Worm (Caenorhabditis elegans) whole organism, young adult: ENCODE data around the gene F47E1.1.

Experiments used
- B0019.2 ChIP-seq: fragments of 200-800 bp; sonication (Bioruptor generic); conservative IDR thresholded peaks from 2 replicates; pipeline ENCODE4 v1.3.6; 2022; ENCODE audit warnings: missing genetic modification reagents, missing genetic modification characterization, missing compliant biosample characterization
- B0261.1 ChIP-seq: sonication (generic microtip); optimal IDR thresholded peaks from 2 replicates; lab custom pipeline; 2016; ENCODE audit warnings: mild to moderate bottlenecking, missing genetic modification characterization, moderate library complexity, missing compliant biosample characterization
- B0336.3 ChIP-seq: fragments of 200-800 bp; sonication (Bioruptor generic); IDR thresholded peaks from 2 replicates; pipeline ENCODE4 v1.3.6; 2022; ENCODE audit warnings: missing genetic modification characterization, missing compliant biosample characterization
- F23B12.7 ChIP-seq: sonication (generic microtip); optimal IDR thresholded peaks from 2 replicates; lab custom pipeline; 2017; ENCODE audit warnings: missing genetic modification characterization, mild to moderate bottlenecking, missing compliant biosample characterization, antibody characterized with exemption, moderate library complexity; ENCODE audit not compliant: insufficient read depth
- F57A8.1 ChIP-seq: fragments of 200-800 bp; sonication (Bioruptor generic); optimal IDR thresholded peaks from 2 replicates; lab custom pipeline; 2018; ENCODE audit warnings: mild to moderate bottlenecking, missing genetic modification characterization, moderate library complexity, missing compliant biosample characterization
- Y53G8AR.9 ChIP-seq: fragments of 200-800 bp; sonication (Bioruptor generic); conservative IDR thresholded peaks from 2 replicates; pipeline ENCODE4 v1.3.6; 2022; ENCODE audit warnings: missing genetic modification reagents, missing genetic modification characterization, missing compliant biosample characterization
- Y56A3A.18 ChIP-seq: fragments of 200-800 bp; sonication (Bioruptor generic); IDR thresholded peaks from 2 replicates; pipeline ENCODE4 v1.3.6; 2022; ENCODE audit warnings: missing genetic modification reagents, missing genetic modification characterization, missing compliant biosample characterization
- Y79H2A.3 ChIP-seq: fragments of 200-800 bp; sonication (Bioruptor generic); conservative IDR thresholded peaks from 2 replicates; pipeline ENCODE4 v1.3.6; 2022; ENCODE audit warnings: missing genetic modification reagents, missing genetic modification characterization, missing compliant biosample characterization
- ama-1 ChIP-seq, 3 experiments: fragments of 150-350 bp in 1 of 3; sonication (generic microtip) in 2 of 3; optimal IDR thresholded peaks; 2 replicates each; lab custom pipeline; 2014 to 2018; ENCODE audit warnings: missing biosample characterization in 2 of 3, missing genetic modification characterization in 2 of 3, missing genetic modification reagents in 2 of 3
- aptf-2 ChIP-seq: fragments of 200-800 bp; sonication (Bioruptor generic); conservative IDR thresholded peaks from 2 replicates; pipeline ENCODE4 v1.3.6; 2022; ENCODE audit warnings: missing genetic modification reagents, missing genetic modification characterization, missing compliant biosample characterization
- aptf-3 ChIP-seq: fragments of 200-800 bp; sonication (Bioruptor generic); IDR thresholded peaks from 2 replicates; pipeline ENCODE4 v1.3.6; 2022; ENCODE audit warnings: missing genetic modification characterization, missing compliant biosample characterization
- atf-7 ChIP-seq: sonication (generic microtip); optimal IDR thresholded peaks from 2 replicates; lab custom pipeline; 2017; ENCODE audit warnings: mild to moderate bottlenecking, missing genetic modification characterization, missing compliant biosample characterization
- ceh-27 ChIP-seq: fragments of 200-800 bp; sonication (Bioruptor generic); optimal IDR thresholded peaks from 2 replicates; lab custom pipeline; 2018; ENCODE audit warnings: mild to moderate bottlenecking, missing genetic modification characterization, moderate library complexity, missing compliant biosample characterization
- ceh-40 ChIP-seq: fragments of 200-800 bp; sonication (Bioruptor generic); IDR thresholded peaks from 2 replicates; pipeline ENCODE4 v1.3.6; 2022; ENCODE audit warnings: missing genetic modification characterization, missing compliant biosample characterization
- ceh-91 ChIP-seq: fragments of 200-800 bp; sonication (Bioruptor generic); IDR thresholded peaks from 2 replicates; pipeline ENCODE4 v1.3.6; 2022; ENCODE audit warnings: missing genetic modification reagents, missing genetic modification characterization, missing compliant biosample characterization
- dox-1 ChIP-seq: fragments of 200-800 bp; sonication (Bioruptor generic); IDR thresholded peaks from 2 replicates; pipeline ENCODE4 v1.3.6; 2022; ENCODE audit warnings: missing genetic modification reagents, missing genetic modification characterization, missing compliant biosample characterization
- ekl-4 ChIP-seq: fragments of 200-800 bp; sonication (Bioruptor generic); IDR thresholded peaks from 2 replicates; pipeline ENCODE4 v1.3.6; 2022; ENCODE audit warnings: missing genetic modification reagents, missing genetic modification characterization, missing compliant biosample characterization
- fkh-3 ChIP-seq: sonication (generic microtip); optimal IDR thresholded peaks from 2 replicates; lab custom pipeline; 2016; ENCODE audit warnings: mild to moderate bottlenecking, missing genetic modification characterization, missing compliant biosample characterization
- gei-17 ChIP-seq: fragments of 200-800 bp; sonication (Bioruptor generic); optimal IDR thresholded peaks from 2 replicates; lab custom pipeline; 2018; ENCODE audit warnings: mild to moderate bottlenecking, missing genetic modification characterization, missing compliant biosample characterization
- him-1 ChIP-seq: sonication (generic microtip); optimal IDR thresholded peaks from 2 replicates; lab custom pipeline; 2016; ENCODE audit warnings: missing genotype, missing genetic modification reagents, missing genetic modification characterization, missing compliant biosample characterization
- hlh-12 ChIP-seq: sonication (generic microtip); optimal IDR thresholded peaks from 2 replicates; lab custom pipeline; 2016; ENCODE audit warnings: missing genetic modification characterization, missing compliant biosample characterization
- hlh-26 ChIP-seq: fragments of 200-800 bp; sonication (Bioruptor generic); conservative IDR thresholded peaks from 2 replicates; pipeline ENCODE4 v1.3.6; 2022; ENCODE audit warnings: missing genetic modification reagents, missing genetic modification characterization, missing compliant biosample characterization
- hmg-1.2 ChIP-seq: fragments of 200-800 bp; sonication (Bioruptor generic); IDR thresholded peaks from 2 replicates; pipeline ENCODE4 v1.3.6; 2022; ENCODE audit warnings: missing genetic modification reagents, missing genetic modification characterization, missing compliant biosample characterization
- lin-26 ChIP-seq: fragments of 200-800 bp; sonication (Bioruptor generic); IDR thresholded peaks from 2 replicates; pipeline ENCODE4 v1.3.6; 2022; ENCODE audit warnings: missing genetic modification reagents, missing genetic modification characterization, missing compliant biosample characterization
- lin-54 ChIP-seq: fragments of 200-800 bp; sonication (Bioruptor generic); optimal IDR thresholded peaks from 2 replicates; lab custom pipeline; 2018; ENCODE audit warnings: mild to moderate bottlenecking, missing genetic modification characterization, missing compliant biosample characterization
- lir-1 ChIP-seq: fragments of 200-800 bp; sonication (Bioruptor generic); conservative IDR thresholded peaks from 2 replicates; pipeline ENCODE4 v1.3.6; 2022; ENCODE audit warnings: missing genetic modification reagents, missing genetic modification characterization, missing compliant biosample characterization
- lsl-1 ChIP-seq: fragments of 200-800 bp; sonication (Bioruptor generic); optimal IDR thresholded peaks from 2 replicates; lab custom pipeline; 2018; ENCODE audit warnings: mild to moderate bottlenecking, missing genetic modification characterization, moderate library complexity, missing compliant biosample characterization
- madf-10 ChIP-seq: sonication (generic microtip); optimal IDR thresholded peaks from 2 replicates; lab custom pipeline; 2016; ENCODE audit warnings: mild to moderate bottlenecking, missing genetic modification characterization, missing compliant biosample characterization
- madf-3 ChIP-seq: fragments of 200-800 bp; sonication (Bioruptor generic); IDR thresholded peaks from 2 replicates; pipeline ENCODE4 v1.3.6; 2022; ENCODE audit warnings: missing genetic modification reagents, missing genetic modification characterization, missing compliant biosample characterization
- madf-6 ChIP-seq: fragments of 200-800 bp; sonication (Bioruptor generic); IDR thresholded peaks from 2 replicates; pipeline ENCODE4 v1.3.6; 2022; ENCODE audit warnings: missing genetic modification reagents, missing genetic modification characterization, missing compliant biosample characterization
- madf-8 ChIP-seq: fragments of 200-800 bp; sonication (Bioruptor generic); conservative IDR thresholded peaks from 2 replicates; pipeline ENCODE4 v1.3.6; 2022; ENCODE audit warnings: missing genetic modification reagents, missing genetic modification characterization, missing compliant biosample characterization
- nhr-120 ChIP-seq: fragments of 200-800 bp; sonication (Bioruptor generic); IDR thresholded peaks from 2 replicates; pipeline ENCODE4 v1.3.6; 2022; ENCODE audit warnings: missing genetic modification characterization, missing compliant biosample characterization
- nhr-27 ChIP-seq: fragments of 200-800 bp; sonication (Bioruptor generic); optimal IDR thresholded peaks from 2 replicates; lab custom pipeline; 2018; ENCODE audit warnings: mild to moderate bottlenecking, missing genetic modification characterization, moderate library complexity, missing compliant biosample characterization
- nhr-80 ChIP-seq: sonication (generic microtip); optimal IDR thresholded peaks from 2 replicates; lab custom pipeline; 2016; ENCODE audit warnings: missing genetic modification characterization, missing compliant biosample characterization
- pha-4 ChIP-seq: fragments of 150-350 bp; sonication (generic microtip); optimal IDR thresholded peaks from 2 replicates; lab custom pipeline; 2014; ENCODE audit warnings: missing biosample characterization, missing genetic modification reagents, missing genetic modification characterization
- rpc-1 ChIP-seq, 2 experiments: fragments of 150-350 bp in 1 of 2; sonication (generic microtip) in 1 of 2; optimal IDR thresholded peaks; 2 replicates each; lab custom pipeline; 2014 to 2018; ENCODE audit warnings: missing biosample characterization in 1 of 2, missing genetic modification characterization in 1 of 2, missing genetic modification reagents in 1 of 2, missing genotype in 1 of 2
- snpc-1.3 ChIP-seq: sonication (generic microtip); optimal IDR thresholded peaks from 2 replicates; lab custom pipeline; 2017; ENCODE audit warnings: missing genetic modification characterization, mild to moderate bottlenecking, missing compliant biosample characterization, antibody characterized with exemption, moderate library complexity, missing genotype, missing genetic modification reagents; ENCODE audit not compliant: insufficient read depth
- sptf-2 ChIP-seq: fragments of 200-800 bp; sonication (Bioruptor generic); optimal IDR thresholded peaks from 2 replicates; lab custom pipeline; 2018; ENCODE audit warnings: mild to moderate bottlenecking, missing genetic modification characterization, missing compliant biosample characterization
- tbp1 ChIP-seq: fragments of 200-800 bp; sonication (Bioruptor generic); optimal IDR thresholded peaks from 2 replicates; lab custom pipeline; 2018; ENCODE audit warnings: mild to moderate bottlenecking, missing genetic modification characterization, missing compliant biosample characterization
- zfh-2 ChIP-seq: fragments of 200-800 bp; sonication (Bioruptor generic); conservative IDR thresholded peaks from 2 replicates; pipeline ENCODE4 v1.3.6; 2022; ENCODE audit warnings: missing genetic modification reagents, missing genetic modification characterization, missing compliant biosample characterization
- zim-3 ChIP-seq: sonication (generic microtip); optimal IDR thresholded peaks from 2 replicates; lab custom pipeline; 2017; ENCODE audit warnings: mild to moderate bottlenecking, missing genetic modification characterization, moderate library complexity, missing compliant biosample characterization
- ztf-18 ChIP-seq: sonication (generic microtip); optimal IDR thresholded peaks from 2 replicates; lab custom pipeline; 2016; ENCODE audit warnings: missing genotype, mild to moderate bottlenecking, missing genetic modification characterization, missing compliant biosample characterization
- ztf-26 ChIP-seq: sonication (generic microtip); optimal IDR thresholded peaks from 2 replicates; lab custom pipeline; 2017; ENCODE audit warnings: missing genetic modification characterization, missing compliant biosample characterization
- ztf-28 ChIP-seq: fragments of 200-800 bp; sonication (Bioruptor generic); IDR thresholded peaks from 2 replicates; pipeline ENCODE4 v1.3.6; 2022; ENCODE audit warnings: missing genetic modification reagents, missing genetic modification characterization, missing compliant biosample characterization

The F47E1.1 gene

ce11 chrX:9091380-9091779 lies 14.4 kb downstream of the F47E1.1 start (continued):
- TF ChIP-seq ceh-91 (GFP tag; lab: Robert Waterston, UW) (no peak), B0261.1 (tag; lab: Kevin White, UChicago) (peak; percentile 84), hlh-12 (tag; lab: Kevin White, UChicago) (peak; percentile 16), nhr-120 (peak; percentile 79; the same call in 1 of the 2 replicates), pha-4 (no peak), ama-1 (optimal IDR thresholded peaks at IDR 0.05; lab: Kevin White, UChicago) (no peak), ama-1 (GFP tag; optimal IDR thresholded peaks at IDR 0.05; lab: Kevin White, UChicago) (peak; percentile 52 to 67), ceh-27 (GFP tag; lab: Kevin White, UChicago) (peak; percentile 66), hlh-26 (no peak), Y79H2A.3 (no peak), F57A8.1 (no peak), rpc-1 (optimal IDR thresholded peaks at IDR 0.05; lab: Kevin White, UChicago) (peak; percentile 98), rpc-1 (tag; optimal IDR thresholded peaks at IDR 0.05; lab: Kevin White, UChicago) (peak; percentile 94), lsl-1 (GFP tag; lab: Kevin White, UChicago) (no peak), tbp1 (peak; percentile 92), B0019.2 (0 out of 2 replicates have a peak, but pooled peaks have one; percentile 19), madf-8 (GFP tag; lab: Robert Waterston, UW) (no peak), B0336.3 (GFP tag; lab: Robert Waterston, UW) (peak; percentile 23; the same call in 1 of the 2 replicates), zim-3 (peak; percentile 76)
- TF ChIP-seq, all 124 proteins: peak for 77

- TF ChIP-seq ztf-18 (tag; lab: Kevin White, UChicago) (no peak), snpc-1.3 (tag; lab: Kevin White, UChicago) (no peak), B0019.2 (no peak), atf-7 (tag; lab: Kevin White, UChicago) (no peak), ceh-40 (GFP tag; lab: Robert Waterston, UW) (no peak), dox-1 (GFP tag; lab: Robert Waterston, UW) (no peak), hmg-1.2 (GFP tag; lab: Robert Waterston, UW) (no peak), lin-26 (GFP tag; lab: Robert Waterston, UW) (no peak), nhr-27 (no peak), ztf-26 (no peak), madf-10 (no peak), him-1 (no peak), fkh-3 (tag; lab: Kevin White, UChicago) (no peak)
Measured at ce11 chrX:9091873-9092272, 14.9 kb downstream of the F47E1.1 start.

ce11 chrX:9096861-9097260 lies 19.9 kb downstream of the F47E1.1 start:
- no peak for TF ChIP-seq Y53G8AR.9
- TF ChIP-seq dox-1 (GFP tag; lab: Robert Waterston, UW): peak; percentile 48
- peak; percentile 89 for TF ChIP-seq nhr-80 (tag; lab: Kevin White, UChicago)

ce11 chrX:9102150-9102549 lies 25.2 kb downstream of the F47E1.1 start:
- TF ChIP-seq zim-3: peak; percentile 34
- no peak for TF ChIP-seq sptf-2 (GFP tag; lab: Kevin White, UChicago)
- TF ChIP-seq ztf-28: no peak
- TF ChIP-seq zfh-2 (GFP tag; lab: Robert Waterston, UW): peak; percentile 85
- peak; percentile 9; the same call in 1 of the 2 replicates for TF ChIP-seq hmg-1.2 (GFP tag; lab: Robert Waterston, UW)
- TF ChIP-seq F23B12.7: no peak
- peak; percentile 50 for TF ChIP-seq dox-1 (GFP tag; lab: Robert Waterston, UW)
- no peak for TF ChIP-seq tbp1
- peak; percentile 49; the same call in 1 of the 2 replicates for TF ChIP-seq lin-26 (GFP tag; lab: Robert Waterston, UW)
- TF ChIP-seq gei-17 (GFP tag; lab: Kevin White, UChicago): no peak
- no peak for TF ChIP-seq Y56A3A.18 (GFP tag; lab: Robert Waterston, UW)
- no peak for TF ChIP-seq madf-10
- no peak for TF ChIP-seq aptf-3 (GFP tag; lab: Robert Waterston, UW)
- 0 out of 2 replicates have a peak, but pooled peaks have one; percentile 25 for TF ChIP-seq aptf-2 (GFP tag; lab: Robert Waterston, UW)
- TF ChIP-seq madf-3 (GFP tag; lab: Robert Waterston, UW): no peak
- TF ChIP-seq rpc-1 (optimal IDR thresholded peaks at IDR 0.05; lab: Kevin White, UChicago): no peak
- no peak for TF ChIP-seq rpc-1 (tag; optimal IDR thresholded peaks at IDR 0.05; lab: Kevin White, UChicago)
- TF ChIP-seq lir-1 (GFP tag; lab: Robert Waterston, UW): no peak
- TF ChIP-seq ekl-4 (GFP tag; lab: Robert Waterston, UW): no peak
- no peak for TF ChIP-seq madf-6 (GFP tag; lab: Robert Waterston, UW)
- TF ChIP-seq lin-54 (GFP tag; lab: Kevin White, UChicago): no peak
